Worm (Caenorhabditis elegans) whole organism, young adult: ENCODE results near the gene F54D10.7.

Experiments used
- B0019.2 ChIP-seq: fragments of 200-800 bp; sonication (Bioruptor generic); conservative IDR thresholded peaks from 2 replicates; pipeline ENCODE4 v1.3.6; 2022; ENCODE audit warnings: missing genetic modification reagents, missing genetic modification characterization, missing compliant biosample characterization
- F37B4.10 ChIP-seq: fragments of 200-800 bp; sonication (Bioruptor generic); IDR thresholded peaks from 2 replicates; pipeline ENCODE4 v1.3.6; 2022; ENCODE audit warnings: missing genetic modification characterization, missing compliant biosample characterization
- F57C9.4 ChIP-seq: sonication (generic microtip); optimal IDR thresholded peaks from 2 replicates; lab custom pipeline; 2017; ENCODE audit warnings: mild to moderate bottlenecking, missing genetic modification characterization, missing compliant biosample characterization
- K12H6.12 ChIP-seq: fragments of 200-800 bp; sonication (Bioruptor generic); optimal IDR thresholded peaks from 2 replicates; lab custom pipeline; 2018; ENCODE audit warnings: mild to moderate bottlenecking, missing genetic modification characterization, missing compliant biosample characterization
- akir-1 ChIP-seq: fragments of 200-800 bp; sonication (Bioruptor generic); optimal IDR thresholded peaks from 2 replicates; lab custom pipeline; 2018; ENCODE audit warnings: mild to moderate bottlenecking, missing genetic modification characterization, moderate library complexity, missing compliant biosample characterization
- aptf-3 ChIP-seq: fragments of 200-800 bp; sonication (Bioruptor generic); IDR thresholded peaks from 2 replicates; pipeline ENCODE4 v1.3.6; 2022; ENCODE audit warnings: missing genetic modification characterization, missing compliant biosample characterization
- attf-3 ChIP-seq: fragments of 200-800 bp; sonication (Bioruptor generic); conservative IDR thresholded peaks from 2 replicates; pipeline ENCODE4 v1.3.6; 2022; ENCODE audit warnings: missing genetic modification reagents, missing genetic modification characterization, missing compliant biosample characterization
- attf-5 ChIP-seq: fragments of 200-800 bp; sonication (Bioruptor generic); optimal IDR thresholded peaks from 2 replicates; lab custom pipeline; 2018; ENCODE audit warnings: mild to moderate bottlenecking, missing genetic modification characterization, missing compliant biosample characterization
- cebp-1 ChIP-seq, 2 experiments: fragments of 200-800 bp in 1 of 2; sonication (Bioruptor generic) in 1 of 2; sonication (generic microtip) in 1 of 2; IDR thresholded peaks in 1 of 2; optimal IDR thresholded peaks in 1 of 2; 2 replicates each; pipeline versions ENCODE4 v1.3.6 to Lab custom; 2017 to 2022; ENCODE audit warnings: missing compliant biosample characterization in 2 of 2, missing genetic modification characterization in 2 of 2, mild to moderate bottlenecking in 1 of 2, missing genetic modification reagents in 1 of 2, moderate library complexity in 1 of 2
- ceh-100 ChIP-seq: fragments of 200-800 bp; sonication (Bioruptor generic); IDR thresholded peaks from 2 replicates; pipeline ENCODE4 v1.3.6; 2022; ENCODE audit warnings: missing genetic modification reagents, missing genetic modification characterization, missing compliant biosample characterization
- ceh-58 ChIP-seq: fragments of 200-800 bp; sonication (Bioruptor generic); IDR thresholded peaks from 2 replicates; pipeline ENCODE4 v1.3.6; 2022; ENCODE audit warnings: missing genetic modification characterization, missing compliant biosample characterization
- ceh-91 ChIP-seq: fragments of 200-800 bp; sonication (Bioruptor generic); IDR thresholded peaks from 2 replicates; pipeline ENCODE4 v1.3.6; 2022; ENCODE audit warnings: missing genetic modification reagents, missing genetic modification characterization, missing compliant biosample characterization
- dox-1 ChIP-seq: fragments of 200-800 bp; sonication (Bioruptor generic); IDR thresholded peaks from 2 replicates; pipeline ENCODE4 v1.3.6; 2022; ENCODE audit warnings: missing genetic modification reagents, missing genetic modification characterization, missing compliant biosample characterization
- ets-4 ChIP-seq: fragments of 200-800 bp; sonication (Bioruptor generic); optimal IDR thresholded peaks from 2 replicates; lab custom pipeline; 2018; ENCODE audit warnings: mild to moderate bottlenecking, missing genetic modification characterization, missing compliant biosample characterization
- hlh-12 ChIP-seq: sonication (generic microtip); optimal IDR thresholded peaks from 2 replicates; lab custom pipeline; 2016; ENCODE audit warnings: missing genetic modification characterization, missing compliant biosample characterization
- hmg-1.2 ChIP-seq: fragments of 200-800 bp; sonication (Bioruptor generic); IDR thresholded peaks from 2 replicates; pipeline ENCODE4 v1.3.6; 2022; ENCODE audit warnings: missing genetic modification reagents, missing genetic modification characterization, missing compliant biosample characterization
- hrde-1 ChIP-seq: sonication (generic microtip); optimal IDR thresholded peaks from 2 replicates; lab custom pipeline; 2016; ENCODE audit warnings: missing genetic modification characterization, mild to moderate bottlenecking, missing compliant biosample characterization, moderate library complexity, missing genotype, missing genetic modification reagents, borderline replicate concordance
- hsf-1 ChIP-seq: fragments of 200-800 bp; sonication (Bioruptor generic); IDR thresholded peaks from 2 replicates; pipeline ENCODE4 v1.3.6; 2022; ENCODE audit warnings: missing genetic modification reagents, missing genetic modification characterization, missing compliant biosample characterization
- let-526 ChIP-seq: fragments of 200-800 bp; sonication (Bioruptor generic); IDR thresholded peaks from 2 replicates; pipeline ENCODE4 v1.3.6; 2022; ENCODE audit warnings: missing genetic modification reagents, missing genetic modification characterization, missing compliant biosample characterization
- lin-26 ChIP-seq: fragments of 200-800 bp; sonication (Bioruptor generic); IDR thresholded peaks from 2 replicates; pipeline ENCODE4 v1.3.6; 2022; ENCODE audit warnings: missing genetic modification reagents, missing genetic modification characterization, missing compliant biosample characterization
- lin-35 ChIP-seq, 3 experiments: fragments of 150-350 bp in 2 of 3; sonication (generic microtip) in 1 of 3; optimal IDR thresholded peaks; 2 replicates each; lab custom pipeline; 2014 to 2018; ENCODE audit warnings: missing biosample characterization in 3 of 3, missing genetic modification characterization in 3 of 3, missing genetic modification reagents in 3 of 3
- lin-40 ChIP-seq: sonication (generic microtip); optimal IDR thresholded peaks from 2 replicates; lab custom pipeline; 2016; ENCODE audit warnings: missing genetic modification characterization, mild to moderate bottlenecking, missing compliant biosample characterization, missing genotype, missing genetic modification reagents
- lsl-1 ChIP-seq: fragments of 200-800 bp; sonication (Bioruptor generic); optimal IDR thresholded peaks from 2 replicates; lab custom pipeline; 2018; ENCODE audit warnings: mild to moderate bottlenecking, missing genetic modification characterization, moderate library complexity, missing compliant biosample characterization
- madf-10 ChIP-seq: sonication (generic microtip); optimal IDR thresholded peaks from 2 replicates; lab custom pipeline; 2016; ENCODE audit warnings: mild to moderate bottlenecking, missing genetic modification characterization, missing compliant biosample characterization
- mcd-1 ChIP-seq: fragments of 200-800 bp; sonication (Bioruptor generic); IDR thresholded peaks from 2 replicates; pipeline ENCODE4 v1.3.6; 2022; ENCODE audit warnings: missing genetic modification reagents, missing genetic modification characterization, missing compliant biosample characterization
- nfyb-1 ChIP-seq: fragments of 200-800 bp; sonication (Bioruptor generic); IDR thresholded peaks from 2 replicates; pipeline ENCODE4 v1.3.6; 2022; ENCODE audit warnings: missing genetic modification reagents, missing genetic modification characterization, missing compliant biosample characterization
- nhr-80 ChIP-seq: sonication (generic microtip); optimal IDR thresholded peaks from 2 replicates; lab custom pipeline; 2016; ENCODE audit warnings: missing genetic modification characterization, missing compliant biosample characterization
- repo-1 ChIP-seq: sonication (generic microtip); optimal IDR thresholded peaks from 2 replicates; lab custom pipeline; 2017; ENCODE audit warnings: mild to moderate bottlenecking, missing genetic modification characterization, missing compliant biosample characterization
- snpc-4 ChIP-seq, 5 experiments: fragments of 150-350 bp in 1 of 5; sonication (generic microtip) in 4 of 5; optimal IDR thresholded peaks; 2 replicates each; lab custom pipeline; 2014 to 2018; ENCODE audit warnings: missing genetic modification characterization in 5 of 5, missing biosample characterization in 3 of 5, antibody characterized with exemption in 2 of 5, mild to moderate bottlenecking in 2 of 5, missing compliant biosample characterization in 2 of 5, missing genotype in 2 of 5, moderate library complexity in 2 of 5, missing genetic modification reagents in 1 of 5
- somi-1 ChIP-seq: fragments of 200-800 bp; sonication (Bioruptor generic); optimal IDR thresholded peaks from 2 replicates; lab custom pipeline; 2018; ENCODE audit warnings: mild to moderate bottlenecking, missing genetic modification characterization, missing compliant biosample characterization
- sptf-2 ChIP-seq: fragments of 200-800 bp; sonication (Bioruptor generic); optimal IDR thresholded peaks from 2 replicates; lab custom pipeline; 2018; ENCODE audit warnings: mild to moderate bottlenecking, missing genetic modification characterization, missing compliant biosample characterization
- tbx-9 ChIP-seq: sonication (generic microtip); optimal IDR thresholded peaks from 2 replicates; lab custom pipeline; 2016; ENCODE audit warnings: borderline replicate concordance, missing genetic modification characterization, inconsistent platforms, missing compliant biosample characterization
- zfh-2 ChIP-seq: fragments of 200-800 bp; sonication (Bioruptor generic); conservative IDR thresholded peaks from 2 replicates; pipeline ENCODE4 v1.3.6; 2022; ENCODE audit warnings: missing genetic modification reagents, missing genetic modification characterization, missing compliant biosample characterization
- zim-3 ChIP-seq: sonication (generic microtip); optimal IDR thresholded peaks from 2 replicates; lab custom pipeline; 2017; ENCODE audit warnings: mild to moderate bottlenecking, missing genetic modification characterization, moderate library complexity, missing compliant biosample characterization
- ztf-22 ChIP-seq: fragments of 200-800 bp; sonication (Bioruptor generic); optimal IDR thresholded peaks from 2 replicates; lab custom pipeline; 2018; ENCODE audit warnings: mild to moderate bottlenecking, missing genetic modification characterization, moderate library complexity, missing compliant biosample characterization
- ztf-6 ChIP-seq: fragments of 200-800 bp; sonication (Bioruptor generic); IDR thresholded peaks from 2 replicates; pipeline ENCODE4 v1.3.6; 2022; ENCODE audit warnings: missing genetic modification reagents, missing genetic modification characterization, missing compliant biosample characterization

Gene F54D10.7

ce11 chrII:3815445-3816208 is 5.5 kb downstream of the F54D10.7 start:
- TF ChIP-seq ets-4 (GFP tag; lab: Kevin White, UChicago) (peak; percentile 13), sptf-2 (no peak), hmg-1.2 (GFP tag; lab: Robert Waterston, UW) (no peak), attf-3 (GFP tag; lab: Robert Waterston, UW) (no peak), ceh-58 (GFP tag; lab: Robert Waterston, UW) (no peak), somi-1 (no peak), lsl-1 (GFP tag; lab: Kevin White, UChicago) (no peak), nhr-80 (tag; lab: Kevin White, UChicago) (peak; percentile 71), ceh-91 (GFP tag; lab: Robert Waterston, UW) (no peak), ztf-22 (no peak), ztf-6 (GFP tag; lab: Robert Waterston, UW) (no peak)
- TF ChIP-seq, all 124 proteins: peak for 2

ce11 chrII:3811816-3812332 is 9.2 kb downstream of the F54D10.7 start, which contains the start of gene lido-15:
Gene lido-15 (plus strand): TSS chrII:3812282.
- TF ChIP-seq attf-5 (GFP tag; lab: Kevin White, UChicago) (peak; percentile 5), cebp-1 (GFP tag; IDR thresholded peaks at IDR 0.05; lab: Robert Waterston, UW) (no peak), cebp-1 (tag; optimal IDR thresholded peaks at IDR 0.05; lab: Kevin White, UChicago) (peak; percentile 39), F37B4.10 (GFP tag; lab: Robert Waterston, UW) (no peak), mcd-1 (GFP tag; lab: Robert Waterston, UW) (0 out of 2 replicates have a peak, but pooled peaks have one; percentile 27), ceh-100 (GFP tag; lab: Robert Waterston, UW) (no peak), repo-1 (tag; lab: Kevin White, UChicago) (no peak)

ce11 chrII:3810550-3810949 is 10.5 kb downstream of the F54D10.7 start:
- TF ChIP-seq ceh-100 (GFP tag; lab: Robert Waterston, UW) = no peak
- TF ChIP-seq lin-26 (GFP tag; lab: Robert Waterston, UW) = no peak
- no peak for TF ChIP-seq zim-3 (tag; lab: Kevin White, UChicago)
- no peak for TF ChIP-seq lsl-1 (GFP tag; lab: Kevin White, UChicago)
- no peak for TF ChIP-seq tbx-9 (tag; lab: Kevin White, UChicago)
- no peak for TF ChIP-seq nfyb-1
- TF ChIP-seq K12H6.12 (tag; lab: Kevin White, UChicago) = peak; percentile 42
- TF ChIP-seq attf-5 (GFP tag; lab: Kevin White, UChicago) = peak; percentile 38
- no peak for TF ChIP-seq B0019.2 (GFP tag; lab: Robert Waterston, UW)
- no peak for TF ChIP-seq hsf-1 (GFP tag; lab: Robert Waterston, UW)
- TF ChIP-seq sptf-2 = no peak
- peak; percentile 70 for TF ChIP-seq dox-1
- peak; percentile 23 for TF ChIP-seq lin-40 (tag; lab: Kevin White, UChicago)
- no peak for TF ChIP-seq snpc-4 (GFP tag; optimal IDR thresholded peaks at IDR 0.05; lab: Kevin White, UChicago)
- TF ChIP-seq snpc-4 (tag; optimal IDR thresholded peaks at IDR 0.05; lab: Kevin White, UChicago) = peak in 1 of 4 experiments; percentile 33
- TF ChIP-seq F57C9.4 (tag; lab: Kevin White, UChicago) = no peak
- no peak for TF ChIP-seq lin-35 (GFP tag; optimal IDR thresholded peaks at IDR 0.05; lab: Kevin White, UChicago)
- TF ChIP-seq zfh-2 (GFP tag; lab: Robert Waterston, UW) = peak; percentile 43; the same call in 1 of the 2 replicates
- no peak for TF ChIP-seq let-526 (GFP tag; lab: Robert Waterston, UW)
- no peak for TF ChIP-seq cebp-1 (GFP tag; IDR thresholded peaks at IDR 0.05; lab: Robert Waterston, UW)
- peak; percentile 37 for TF ChIP-seq cebp-1 (tag; optimal IDR thresholded peaks at IDR 0.05; lab: Kevin White, UChicago)
- no peak for TF ChIP-seq somi-1
- TF ChIP-seq akir-1 (GFP tag; lab: Kevin White, UChicago) = no peak
- peak; percentile 87 for TF ChIP-seq nhr-80 (tag; lab: Kevin White, UChicago)
- no peak for TF ChIP-seq hrde-1 (tag; lab: Kevin White, UChicago)
- no peak for TF ChIP-seq madf-10 (tag; lab: Kevin White, UChicago)
- peak; percentile 93 for TF ChIP-seq hmg-1.2 (GFP tag; lab: Robert Waterston, UW)
- 0 out of 2 replicates have a peak, but pooled peaks have one; percentile 30 for TF ChIP-seq mcd-1 (GFP tag; lab: Robert Waterston, UW)
- TF ChIP-seq hlh-12 = no peak
- TF ChIP-seq aptf-3 (GFP tag; lab: Robert Waterston, UW) = no peak
